Worm (Caenorhabditis elegans) whole organism, early embryonic: ENCODE data around the gene Y49E10.18.

Source experiments
- B0310.2 ChIP-seq: sonication (generic microtip); optimal IDR thresholded peaks from 2 replicates; lab custom pipeline; 2016; ENCODE audit warnings: mild to moderate bottlenecking, missing genetic modification characterization, missing compliant biosample characterization
- F13C5.2 ChIP-seq: sonication (generic microtip); optimal IDR thresholded peaks from 2 replicates; lab custom pipeline; 2017; ENCODE audit warnings: mild to moderate bottlenecking, missing genetic modification characterization, inconsistent platforms, missing compliant biosample characterization
- aly-1 ChIP-seq: sonication (generic microtip); optimal IDR thresholded peaks from 2 replicates; lab custom pipeline; 2016; ENCODE audit warnings: missing genetic modification characterization, missing compliant biosample characterization
- ama-1 ChIP-seq: fragments of 150-350 bp; optimal IDR thresholded peaks from 2 replicates; lab custom pipeline; 2014
- ceh-13 ChIP-seq: fragments of 200-800 bp; sonication (Bioruptor generic); optimal IDR thresholded peaks from 2 replicates; lab custom pipeline; 2018; ENCODE audit warnings: mild to moderate bottlenecking, missing genetic modification characterization, missing compliant biosample characterization
- ceh-36 ChIP-seq: sonication (generic microtip); optimal IDR thresholded peaks from 2 replicates; lab custom pipeline; 2016; ENCODE audit warnings: missing genetic modification characterization, inconsistent platforms, missing compliant biosample characterization
- ets-7 ChIP-seq: sonication (generic microtip); optimal IDR thresholded peaks from 2 replicates; lab custom pipeline; 2016; ENCODE audit warnings: missing genotype, missing genetic modification characterization, missing compliant biosample characterization
- flt-1 ChIP-seq: fragments of 200-800 bp; sonication (Bioruptor generic); IDR thresholded peaks from 2 replicates; pipeline ENCODE4 v1.3.6; 2022; ENCODE audit warnings: missing genetic modification characterization, missing compliant biosample characterization
- hmbx-1 ChIP-seq: sonication (generic microtip); optimal IDR thresholded peaks from 2 replicates; lab custom pipeline; 2016; ENCODE audit warnings: mild to moderate bottlenecking, missing genetic modification characterization, missing compliant biosample characterization
- hmg-4 ChIP-seq: fragments of 200-800 bp; sonication (Bioruptor generic); optimal IDR thresholded peaks from 2 replicates; lab custom pipeline; 2018; ENCODE audit warnings: mild to moderate bottlenecking, missing genetic modification characterization, missing compliant biosample characterization
- hnd-1 ChIP-seq: sonication (generic microtip); optimal IDR thresholded peaks from 2 replicates; lab custom pipeline; 2016; ENCODE audit warnings: missing genetic modification characterization, missing compliant biosample characterization
- pes-1 ChIP-seq: fragments of 200-800 bp; sonication (Bioruptor generic); IDR thresholded peaks from 2 replicates; pipeline ENCODE4 v1.3.6; 2022; ENCODE audit warnings: missing genetic modification reagents, missing genetic modification characterization, missing compliant biosample characterization
- scrt-1 ChIP-seq: fragments of 200-800 bp; sonication (Bioruptor generic); IDR thresholded peaks from 2 replicates; pipeline ENCODE4 v1.3.6; 2022; ENCODE audit warnings: missing genetic modification characterization, missing compliant biosample characterization
- sea-1 ChIP-seq: fragments of 200-800 bp; sonication (Bioruptor generic); conservative IDR thresholded peaks from 2 replicates; pipeline ENCODE4 v1.3.6; 2022; ENCODE audit warnings: missing genetic modification characterization, missing compliant biosample characterization
- tbx-11 ChIP-seq: fragments of 200-800 bp; sonication (Bioruptor generic); IDR thresholded peaks from 2 replicates; pipeline ENCODE4 v1.3.6; 2022; ENCODE audit warnings: missing genetic modification characterization, missing compliant biosample characterization
- tbx-37 ChIP-seq: fragments of 200-800 bp; sonication (Bioruptor generic); conservative IDR thresholded peaks from 2 replicates; pipeline ENCODE4 v1.3.6; 2022; ENCODE audit warnings: missing genetic modification reagents, missing genetic modification characterization, missing compliant biosample characterization
- tra-4 ChIP-seq: sonication (generic microtip); optimal IDR thresholded peaks from 2 replicates; lab custom pipeline; 2017; ENCODE audit warnings: missing genetic modification characterization, missing compliant biosample characterization

Gene Y49E10.18

DNA sequence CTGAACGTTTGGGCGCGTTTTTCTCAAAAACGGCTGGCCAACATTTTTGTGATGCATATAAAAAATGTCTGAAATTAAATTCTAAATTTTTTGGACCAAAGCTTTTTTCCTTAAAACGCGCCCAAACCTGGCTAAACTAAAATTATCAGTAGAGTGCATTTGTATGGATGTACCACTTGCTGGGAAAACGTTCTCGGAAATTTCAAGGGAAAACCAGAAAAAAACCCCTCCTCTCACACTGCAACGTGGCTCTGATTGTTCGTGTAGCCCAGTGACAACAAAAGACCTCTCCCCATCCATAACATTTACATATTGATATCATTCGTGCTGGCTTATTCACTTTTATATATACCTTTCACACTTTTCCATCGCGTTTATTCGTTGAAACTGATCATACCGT lies 23.0 kb upstream of the Y49E10.18 start, which contains the start of gene Y49E10.29:
Gene Y49E10.29 (plus strand): TSS at position 301 of the 400 bp plus-strand sequence.
- TF ChIP-seq F13C5.2 (tag; lab: Kevin White, UChicago) (no peak), tbx-37 (GFP tag; lab: Robert Waterston, UW) (no peak), hmbx-1 (tag; lab: Kevin White, UChicago) (no peak), hmg-4 (GFP tag; lab: Kevin White, UChicago) (no peak), pes-1 (GFP tag; lab: Robert Waterston, UW) (no peak), ceh-13 (GFP tag; lab: Kevin White, UChicago) (no peak), tra-4 (no peak), ama-1 (no peak), ets-7 (tag; lab: Kevin White, UChicago) (no peak), sea-1 (GFP tag; lab: Robert Waterston, UW) (no peak), B0310.2 (no peak), tbx-11 (GFP tag; lab: Robert Waterston, UW) (no peak), aly-1 (no peak), flt-1 (no peak), ceh-36 (tag; lab: Kevin White, UChicago) (no peak), scrt-1 (GFP tag; lab: Robert Waterston, UW) (no peak), hnd-1 (no peak)

DNA sequence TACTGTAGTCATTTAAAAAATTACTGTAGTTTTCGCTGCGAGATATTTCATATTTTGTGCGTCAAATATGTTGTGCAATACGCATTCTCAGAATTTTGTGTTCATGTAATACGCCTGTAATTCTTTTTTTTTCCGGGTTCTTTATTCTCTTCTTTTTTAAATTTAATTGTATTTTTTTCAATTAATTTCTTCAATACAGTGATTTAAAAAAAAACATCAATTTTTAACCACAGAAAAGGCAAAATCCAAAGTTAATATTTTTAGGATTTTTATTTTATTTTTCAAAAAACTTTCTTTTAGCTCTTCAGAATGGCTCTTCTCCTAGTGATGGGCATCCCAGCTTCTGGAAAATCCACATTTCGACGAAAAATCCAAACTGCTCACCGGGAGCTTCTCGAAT lies 20.4 kb upstream of the Y49E10.18 start, which contains the start of gene pstk-1:
Gene pstk-1 (plus strand): TSS at position 301 of the 400 bp plus-strand sequence.
- TF ChIP-seq hmbx-1 (tag; lab: Kevin White, UChicago) = no peak
- TF ChIP-seq flt-1 = no peak
- no peak for TF ChIP-seq hmg-4 (GFP tag; lab: Kevin White, UChicago)
- TF ChIP-seq aly-1 = no peak
- TF ChIP-seq B0310.2 = no peak
- no peak for TF ChIP-seq ets-7 (tag; lab: Kevin White, UChicago)
- TF ChIP-seq ama-1 = no peak
- no peak for TF ChIP-seq ceh-36 (tag; lab: Kevin White, UChicago)
- TF ChIP-seq scrt-1 (GFP tag; lab: Robert Waterston, UW) = no peak
- no peak for TF ChIP-seq hnd-1
- no peak for TF ChIP-seq sea-1 (GFP tag; lab: Robert Waterston, UW)

DNA sequence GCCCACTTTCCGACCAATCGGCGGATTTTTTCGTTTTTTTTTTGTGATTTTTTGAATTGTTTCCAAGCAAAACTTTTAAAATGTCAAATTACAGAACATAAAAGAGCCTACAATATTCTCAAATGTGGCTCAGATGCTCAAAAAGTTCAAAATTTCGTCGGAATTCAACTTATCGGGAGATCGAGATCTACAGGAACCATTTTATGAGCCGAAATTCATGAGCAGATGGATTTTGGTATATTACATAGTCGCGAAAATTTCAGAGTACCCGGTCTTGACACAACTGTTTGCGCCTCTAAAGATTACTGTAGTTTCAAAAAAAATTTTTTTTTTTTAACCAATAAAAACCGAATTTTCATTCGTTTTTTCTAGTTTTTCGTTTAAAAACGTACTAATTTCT lies 13.1 kb upstream of the Y49E10.18 start:
- TF ChIP-seq flt-1 = no peak
- no peak for TF ChIP-seq ets-7 (tag; lab: Kevin White, UChicago)
- TF ChIP-seq hmbx-1 (tag; lab: Kevin White, UChicago) = no peak
- TF ChIP-seq ceh-13 (GFP tag; lab: Kevin White, UChicago) = no peak
- TF ChIP-seq aly-1 = no peak
- TF ChIP-seq tra-4 = no peak
- TF ChIP-seq hnd-1 = no peak
- TF ChIP-seq scrt-1 (GFP tag; lab: Robert Waterston, UW) = no peak
- no peak for TF ChIP-seq tbx-11 (GFP tag; lab: Robert Waterston, UW)

DNA sequence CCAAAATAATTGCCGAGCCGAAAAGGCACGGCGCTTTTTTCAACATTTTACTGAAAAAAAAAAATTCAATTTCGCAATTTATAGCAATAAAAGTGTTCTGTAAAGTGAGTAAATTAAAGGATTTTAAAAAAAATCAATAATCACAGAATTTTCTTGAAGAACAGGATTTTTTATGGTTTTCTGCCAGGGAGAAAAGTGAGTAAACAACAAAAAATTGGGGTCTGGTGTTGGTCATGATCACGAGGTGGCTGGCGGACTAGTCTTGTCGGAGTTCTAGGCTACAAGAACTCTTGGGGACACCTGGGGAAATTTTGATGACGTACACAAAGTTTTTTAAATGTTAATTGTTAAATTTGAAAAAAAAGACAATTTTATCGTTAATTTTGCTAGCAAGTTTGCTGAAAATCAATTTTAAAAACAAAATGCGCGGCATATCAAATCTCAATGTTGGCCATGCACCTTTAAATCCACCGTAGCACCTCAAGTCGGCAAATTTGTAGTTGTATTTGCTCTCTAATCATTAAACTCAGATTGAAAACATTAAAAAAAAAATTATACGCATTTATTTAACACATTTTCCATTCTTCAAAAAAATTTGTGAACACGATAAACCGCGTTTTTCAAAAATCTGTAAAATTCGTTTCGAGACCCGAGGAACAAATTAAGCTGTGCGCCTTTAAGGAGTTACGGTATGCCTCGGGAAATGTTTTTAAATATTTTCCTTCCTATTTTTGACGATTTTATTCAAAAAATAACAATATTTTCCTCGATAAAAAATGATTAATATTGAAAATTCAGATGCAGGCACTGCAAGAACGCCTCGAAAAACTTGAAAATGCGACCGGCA lies 11.1 kb upstream of the Y49E10.18 start, which contains the start of the genes scav-3 and Y49E10.21:
Gene scav-3 (minus strand): TSS at position 50 of the 847 bp plus-strand sequence.
Gene Y49E10.21 (plus strand): TSS at position 797 of the 847 bp plus-strand sequence.
- TF ChIP-seq pes-1 (GFP tag; lab: Robert Waterston, UW) = no peak
- TF ChIP-seq flt-1 = no peak
- no peak for TF ChIP-seq ets-7 (tag; lab: Kevin White, UChicago)
- no peak for TF ChIP-seq ceh-13 (GFP tag; lab: Kevin White, UChicago)

DNA sequence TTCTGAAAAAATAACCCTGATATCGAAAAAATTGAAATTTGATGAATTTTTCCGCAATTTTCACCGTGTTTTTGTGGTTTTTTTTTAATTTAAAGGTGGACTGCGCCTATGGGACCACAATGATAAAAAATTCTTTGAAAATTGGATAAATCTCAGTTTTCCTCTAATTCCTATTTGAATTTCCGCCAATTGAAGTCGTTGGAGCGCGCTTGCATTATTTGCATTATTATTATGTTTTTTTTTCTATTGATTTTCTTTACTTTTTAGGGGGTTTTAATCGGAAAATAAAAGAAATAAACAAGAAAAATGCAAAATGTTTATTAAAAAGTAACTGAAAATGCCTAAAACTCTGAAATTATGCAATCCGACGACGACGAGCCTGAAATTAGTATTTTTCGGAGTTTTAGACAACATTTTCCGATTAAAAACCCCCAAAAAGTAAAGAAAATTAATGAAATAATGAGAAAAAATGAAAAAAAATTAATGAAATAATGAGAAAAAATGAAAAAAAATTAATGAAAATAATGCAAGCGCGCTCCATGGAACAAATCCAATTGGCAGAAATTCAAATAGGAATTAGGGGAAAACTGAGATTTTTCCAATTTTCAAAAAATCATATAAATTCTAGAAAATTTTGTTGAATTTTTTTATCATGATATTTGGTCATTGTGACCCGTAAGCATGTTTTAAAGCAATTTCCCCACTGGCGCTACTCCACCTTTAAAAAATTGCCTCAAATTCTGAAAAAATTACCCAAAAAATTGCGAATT lies 9.9 kb upstream of the Y49E10.18 start:
- TF ChIP-seq ceh-13 (GFP tag; lab: Kevin White, UChicago) (no peak), tra-4 (no peak), hmg-4 (GFP tag; lab: Kevin White, UChicago) (no peak), pes-1 (GFP tag; lab: Robert Waterston, UW) (no peak), ets-7 (tag; lab: Kevin White, UChicago) (no peak), aly-1 (no peak), flt-1 (no peak), F13C5.2 (tag; lab: Kevin White, UChicago) (no peak), sea-1 (GFP tag; lab: Robert Waterston, UW) (no peak), scrt-1 (GFP tag; lab: Robert Waterston, UW) (no peak)

DNA sequence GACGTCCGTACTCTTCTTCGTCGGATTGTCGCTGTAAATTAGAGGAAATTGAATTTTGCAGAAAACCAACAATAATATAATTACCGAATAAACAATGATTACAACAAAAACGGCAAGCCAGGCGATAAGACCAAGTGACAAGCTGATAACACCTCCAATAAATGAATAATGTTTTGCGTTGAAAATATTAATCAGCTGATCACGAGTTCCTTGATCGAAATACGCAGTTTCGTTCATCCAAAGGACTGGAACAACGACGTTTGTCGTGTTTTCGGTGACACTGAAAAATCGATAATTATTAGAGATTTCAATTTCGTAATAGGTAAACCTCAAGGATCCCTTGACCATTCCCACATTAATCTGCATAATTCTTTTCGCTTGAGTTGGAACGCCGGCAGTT lies 7.9 kb upstream of the Y49E10.18 start:
- TF ChIP-seq tbx-11 (GFP tag; lab: Robert Waterston, UW) (no peak), pes-1 (GFP tag; lab: Robert Waterston, UW) (no peak), ceh-36 (tag; lab: Kevin White, UChicago) (no peak), F13C5.2 (tag; lab: Kevin White, UChicago) (no peak), sea-1 (GFP tag; lab: Robert Waterston, UW) (no peak), B0310.2 (no peak), tra-4 (no peak), hmg-4 (GFP tag; lab: Kevin White, UChicago) (no peak), tbx-37 (GFP tag; lab: Robert Waterston, UW) (no peak), aly-1 (no peak), hnd-1 (no peak), ceh-13 (GFP tag; lab: Kevin White, UChicago) (no peak), flt-1 (no peak)

DNA sequence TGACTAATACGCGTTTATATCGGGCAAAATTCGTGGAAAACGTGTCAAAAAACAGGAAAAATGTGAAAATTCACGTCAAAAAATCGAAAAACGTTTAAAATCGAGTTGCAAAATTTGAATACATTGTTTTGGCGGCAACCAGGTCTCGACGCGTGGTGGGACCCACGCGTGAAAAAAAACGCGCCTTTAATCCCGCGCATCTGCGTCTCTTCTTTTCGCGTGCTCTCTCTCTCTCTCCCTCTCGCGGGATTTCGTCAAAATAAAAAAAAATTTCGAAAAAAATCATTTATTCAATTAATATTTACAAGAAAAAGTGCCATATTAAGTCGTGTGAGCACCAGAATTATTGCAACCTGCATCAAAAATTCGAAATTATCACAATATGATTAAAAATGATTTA lies 7.4 kb upstream of the Y49E10.18 start, which contains the start of gene ani-1:
Gene ani-1 (minus strand): TSS at position 61 of the 400 bp plus-strand sequence.
- TF ChIP-seq ets-7 (tag; lab: Kevin White, UChicago) (no peak), aly-1 (no peak), B0310.2 (no peak), tra-4 (no peak), tbx-11 (GFP tag; lab: Robert Waterston, UW) (no peak), ceh-36 (tag; lab: Kevin White, UChicago) (no peak), hmbx-1 (tag; lab: Kevin White, UChicago) (no peak)
